Fruit fly (Drosophila melanogaster) whole organism, embryonic: ENCODE data around the gene CG13465.
A peak's percentile ranks its signal among the peaks of the same experiment; 100 is the strongest.

Source experiments
- B-H1 ChIP-seq: fragments of 200-800 bp; sonication (Bioruptor generic); IDR thresholded peaks from 3 replicates; pipeline ENCODE4 v1.3.6; 2022; ENCODE audit warnings: missing biosample characterization, missing genetic modification characterization
- B-H2 ChIP-seq: fragments of 200-800 bp; sonication (Bioruptor generic); optimal IDR thresholded peaks from 2 replicates; lab custom pipeline; 2018; ENCODE audit warnings: missing biosample characterization, mild to moderate bottlenecking, missing genetic modification characterization
- Bgb ChIP-seq: fragments of 200-800 bp; sonication (Bioruptor generic); IDR thresholded peaks from 2 replicates; pipeline ENCODE4 v1.3.6; 2022; ENCODE audit warnings: missing biosample characterization, missing genetic modification characterization; ENCODE audit not compliant: partially characterized antibody
- CG10209 ChIP-seq: fragments of 200-800 bp; sonication (Bioruptor generic); optimal IDR thresholded peaks from 3 replicates; lab custom pipeline; 2017; ENCODE audit warnings: missing biosample characterization, mild to moderate bottlenecking, missing genetic modification characterization, missing genetic modification reagents
- CG1024 ChIP-seq: fragments of 200-800 bp; sonication (Bioruptor generic); IDR thresholded peaks from 2 replicates; pipeline ENCODE4 v1.3.6; 2022; ENCODE audit warnings: missing biosample characterization, missing genetic modification characterization
- CG10543 ChIP-seq: fragments of 200-800 bp; sonication (Bioruptor generic); optimal IDR thresholded peaks from 3 replicates; lab custom pipeline; 2017; ENCODE audit warnings: missing biosample characterization, mild to moderate bottlenecking, missing genetic modification characterization, moderate library complexity
- CG12104 ChIP-seq: fragments of 200-800 bp; sonication (Bioruptor generic); optimal IDR thresholded peaks from 3 replicates; lab custom pipeline; 2016; ENCODE audit warnings: missing biosample characterization, missing genetic modification characterization
- CG12155 ChIP-seq: fragments of 200-800 bp; sonication (Bioruptor generic); optimal IDR thresholded peaks from 3 replicates; lab custom pipeline; 2016; ENCODE audit warnings: missing biosample characterization, missing genetic modification characterization
- CG14050 ChIP-seq: fragments of 200-800 bp; sonication (Bioruptor generic); IDR thresholded peaks from 3 replicates; pipeline ENCODE4 v1.3.6; 2022; ENCODE audit warnings: missing biosample characterization, missing genetic modification characterization
- CG15269 ChIP-seq: fragments of 200-800 bp; sonication (Bioruptor generic); optimal IDR thresholded peaks from 2 replicates; lab custom pipeline; 2018; ENCODE audit warnings: missing biosample characterization, mild to moderate bottlenecking, missing genetic modification characterization, moderate library complexity
- CG15696 ChIP-seq: fragments of 200-800 bp; sonication (Bioruptor generic); optimal IDR thresholded peaks from 2 replicates; lab custom pipeline; 2019; ENCODE audit warnings: missing biosample characterization, mild to moderate bottlenecking, missing genetic modification characterization, moderate library complexity
- CG17361 ChIP-seq: fragments of 200-800 bp; sonication (Bioruptor generic); IDR thresholded peaks from 3 replicates; pipeline ENCODE4 v1.3.6; 2022; ENCODE audit warnings: missing biosample characterization, missing genetic modification characterization
- CG18011 ChIP-seq: fragments of 200-800 bp; sonication (Bioruptor generic); optimal IDR thresholded peaks from 2 replicates; lab custom pipeline; 2017; ENCODE audit warnings: missing biosample characterization, missing genetic modification characterization, mild to moderate bottlenecking, moderate library complexity, missing genotype
- CG2199 ChIP-seq: fragments of 200-800 bp; sonication (Bioruptor generic); IDR thresholded peaks from 3 replicates; pipeline ENCODE4 v1.3.6; 2022; ENCODE audit warnings: missing biosample characterization, missing genetic modification characterization
- CG4854 ChIP-seq: fragments of 200-800 bp; sonication (Bioruptor generic); optimal IDR thresholded peaks from 2 replicates; lab custom pipeline; 2016; ENCODE audit warnings: missing biosample characterization, missing genetic modification characterization, inconsistent platforms
- CG5180 ChIP-seq: fragments of 200-800 bp; sonication (Bioruptor generic); optimal IDR thresholded peaks from 3 replicates; lab custom pipeline; 2017; ENCODE audit warnings: missing biosample characterization, missing genetic modification characterization, mild to moderate bottlenecking, moderate library complexity, missing genetic modification reagents
- CG8924 ChIP-seq: fragments of 200-800 bp; optimal IDR thresholded peaks from 3 replicates; lab custom pipeline; 2019; ENCODE audit warnings: missing biosample characterization, mild to moderate bottlenecking, missing genetic modification characterization, moderate library complexity
- D ChIP-seq, 2 experiments: fragments of 200-800 bp in 1 of 2; fragments of >200 bp in 1 of 2; sonication (Bioruptor generic) in 1 of 2; optimal IDR thresholded peaks; 2 replicates in 1 of 2; 3 replicates in 1 of 2; lab custom pipeline; 2017; ENCODE audit warnings: mild to moderate bottlenecking in 1 of 2, missing biosample characterization in 1 of 2, missing genetic modification characterization in 1 of 2, missing genetic modification reagents in 1 of 2
- Dref ChIP-seq: fragments of 200-800 bp; sonication (Bioruptor generic); IDR thresholded peaks from 2 replicates; pipeline ENCODE4 v1.3.6; 2022; ENCODE audit warnings: missing biosample characterization, missing genetic modification characterization
- E2f2 ChIP-seq: fragments of 200-800 bp; sonication (Bioruptor generic); IDR thresholded peaks from 2 replicates; pipeline ENCODE4 v1.3.6; 2022; ENCODE audit warnings: missing biosample characterization, missing genetic modification characterization
- Ets65A ChIP-seq: fragments of 200-800 bp; sonication (Bioruptor generic); peaks from one replicate; lab custom pipeline; 2016; ENCODE audit warnings: missing biosample characterization, missing genetic modification characterization
- HLHmδ ChIP-seq: fragments of 200-800 bp; sonication (Bioruptor generic); optimal IDR thresholded peaks from 2 replicates; lab custom pipeline; 2018; ENCODE audit warnings: missing biosample characterization, mild to moderate bottlenecking, missing genetic modification characterization, moderate library complexity
- HmgD ChIP-seq: fragments of 200-800 bp; sonication (Bioruptor generic); optimal IDR thresholded peaks from 3 replicates; lab custom pipeline; 2016; ENCODE audit warnings: missing biosample characterization, missing genetic modification characterization
- Jarid2 ChIP-seq: fragments of 200-800 bp; sonication (Bioruptor generic); optimal IDR thresholded peaks from 3 replicates; lab custom pipeline; 2017; ENCODE audit warnings: mild to moderate bottlenecking, missing biosample characterization, missing genetic modification reagents, missing genetic modification characterization
- Kr ChIP-seq: fragments of 200-800 bp; sonication (Bioruptor generic); optimal IDR thresholded peaks from 2 replicates; lab custom pipeline; 2017; ENCODE audit warnings: missing biosample characterization, mild to moderate bottlenecking, missing genetic modification characterization
- Rfx ChIP-seq: fragments of 200-800 bp; sonication (Bioruptor generic); IDR thresholded peaks from 2 replicates; pipeline ENCODE4 v1.3.6; 2022; ENCODE audit warnings: missing biosample characterization, missing genetic modification characterization
- Ssrp ChIP-seq: fragments of 200-800 bp; sonication (Bioruptor generic); optimal IDR thresholded peaks from 2 replicates; lab custom pipeline; 2018; ENCODE audit warnings: missing biosample characterization, mild to moderate bottlenecking, missing genetic modification characterization, moderate library complexity
- Xrp1 ChIP-seq: fragments of 200-800 bp; sonication (Bioruptor generic); IDR thresholded peaks from 2 replicates; pipeline ENCODE4 v1.3.6; 2022; ENCODE audit warnings: missing biosample characterization, missing genetic modification characterization
- ac ChIP-seq: fragments of 200-800 bp; sonication (Bioruptor generic); optimal IDR thresholded peaks from 3 replicates; lab custom pipeline; 2017; ENCODE audit warnings: missing biosample characterization, mild to moderate bottlenecking, missing genetic modification characterization
- al ChIP-seq: fragments of 200-800 bp; sonication (Bioruptor generic); IDR thresholded peaks from 2 replicates; pipeline ENCODE4 v1.3.6; 2022; ENCODE audit warnings: missing biosample characterization, missing genetic modification characterization
- ap ChIP-seq: fragments of 200-800 bp; sonication (Bioruptor generic); IDR thresholded peaks from 2 replicates; pipeline ENCODE4 v1.3.6; 2022; ENCODE audit warnings: missing biosample characterization, missing genetic modification characterization
- chm ChIP-seq: fragments of 200-800 bp; sonication (Bioruptor generic); IDR thresholded peaks from 2 replicates; pipeline ENCODE4 v1.3.6; 2022; ENCODE audit warnings: missing biosample characterization, missing genetic modification characterization
- dysf ChIP-seq: fragments of 200-800 bp; sonication (Bioruptor generic); IDR thresholded peaks from 3 replicates; pipeline ENCODE4 v1.3.6; 2022; ENCODE audit warnings: missing biosample characterization, missing genetic modification characterization
- exex ChIP-seq: fragments of 200-800 bp; sonication (Bioruptor generic); optimal IDR thresholded peaks from 4 replicates; lab custom pipeline; 2018; ENCODE audit warnings: missing biosample characterization, mild to moderate bottlenecking, missing genetic modification characterization, moderate library complexity
- fd102C ChIP-seq: fragments of 200-800 bp; sonication (Bioruptor generic); optimal IDR thresholded peaks from 2 replicates; lab custom pipeline; 2018; ENCODE audit warnings: missing biosample characterization, mild to moderate bottlenecking, missing genetic modification characterization, moderate library complexity
- gsb-n ChIP-seq: fragments of 200-800 bp; sonication (Bioruptor generic); optimal IDR thresholded peaks from 3 replicates; lab custom pipeline; 2018; ENCODE audit warnings: missing biosample characterization, mild to moderate bottlenecking, missing genetic modification characterization
- lilli ChIP-seq: fragments of 200-800 bp; sonication (Bioruptor generic); optimal IDR thresholded peaks from 3 replicates; lab custom pipeline; 2016; ENCODE audit warnings: missing biosample characterization, missing genetic modification characterization
- org-1 ChIP-seq: fragments of 200-800 bp; sonication (Bioruptor generic); optimal IDR thresholded peaks from 2 replicates; lab custom pipeline; 2017; ENCODE audit warnings: missing biosample characterization, missing genetic modification characterization
- pita ChIP-seq: fragments of 200-800 bp; sonication (Bioruptor generic); optimal IDR thresholded peaks from 2 replicates; lab custom pipeline; 2017; ENCODE audit warnings: missing biosample characterization, mild to moderate bottlenecking, missing genetic modification characterization
- schlank ChIP-seq: fragments of 200-800 bp; sonication (Bioruptor generic); optimal IDR thresholded peaks from 2 replicates; lab custom pipeline; 2018; ENCODE audit warnings: missing biosample characterization, mild to moderate bottlenecking, missing genetic modification characterization
- sens ChIP-seq: fragments of 200-800 bp; sonication (Bioruptor generic); peaks from one replicate; lab custom pipeline; 2016; ENCODE audit warnings: missing biosample characterization, missing genetic modification characterization
- toy ChIP-seq: fragments of 200-800 bp; sonication (Bioruptor generic); IDR thresholded peaks from 2 replicates; pipeline ENCODE4 v1.3.6; 2022; ENCODE audit warnings: missing biosample characterization, missing genetic modification characterization
- trh ChIP-seq: fragments of 200-800 bp; sonication (Bioruptor generic); optimal IDR thresholded peaks from 2 replicates; lab custom pipeline; 2016; ENCODE audit warnings: missing biosample characterization, missing genetic modification characterization
- twi ChIP-seq: fragments of 200-800 bp; optimal IDR thresholded peaks from 2 replicates; lab custom pipeline; 2019; ENCODE audit warnings: missing biosample characterization, mild to moderate bottlenecking, missing genetic modification characterization, moderate library complexity
- tx ChIP-seq: fragments of 200-800 bp; sonication (Bioruptor generic); optimal IDR thresholded peaks from 2 replicates; lab custom pipeline; 2016; ENCODE audit warnings: missing biosample characterization, missing genetic modification characterization
- vfl ChIP-seq: fragments of 200-800 bp; sonication (Bioruptor generic); optimal IDR thresholded peaks from 2 replicates; lab custom pipeline; 2016; ENCODE audit warnings: missing biosample characterization, missing genetic modification characterization
- zfh1 ChIP-seq: fragments of 200-800 bp; sonication (Bioruptor generic); IDR thresholded peaks from 3 replicates; pipeline ENCODE4 v1.3.6; 2022; ENCODE audit warnings: missing biosample characterization, missing genetic modification characterization

The CG13465 gene

DNA sequence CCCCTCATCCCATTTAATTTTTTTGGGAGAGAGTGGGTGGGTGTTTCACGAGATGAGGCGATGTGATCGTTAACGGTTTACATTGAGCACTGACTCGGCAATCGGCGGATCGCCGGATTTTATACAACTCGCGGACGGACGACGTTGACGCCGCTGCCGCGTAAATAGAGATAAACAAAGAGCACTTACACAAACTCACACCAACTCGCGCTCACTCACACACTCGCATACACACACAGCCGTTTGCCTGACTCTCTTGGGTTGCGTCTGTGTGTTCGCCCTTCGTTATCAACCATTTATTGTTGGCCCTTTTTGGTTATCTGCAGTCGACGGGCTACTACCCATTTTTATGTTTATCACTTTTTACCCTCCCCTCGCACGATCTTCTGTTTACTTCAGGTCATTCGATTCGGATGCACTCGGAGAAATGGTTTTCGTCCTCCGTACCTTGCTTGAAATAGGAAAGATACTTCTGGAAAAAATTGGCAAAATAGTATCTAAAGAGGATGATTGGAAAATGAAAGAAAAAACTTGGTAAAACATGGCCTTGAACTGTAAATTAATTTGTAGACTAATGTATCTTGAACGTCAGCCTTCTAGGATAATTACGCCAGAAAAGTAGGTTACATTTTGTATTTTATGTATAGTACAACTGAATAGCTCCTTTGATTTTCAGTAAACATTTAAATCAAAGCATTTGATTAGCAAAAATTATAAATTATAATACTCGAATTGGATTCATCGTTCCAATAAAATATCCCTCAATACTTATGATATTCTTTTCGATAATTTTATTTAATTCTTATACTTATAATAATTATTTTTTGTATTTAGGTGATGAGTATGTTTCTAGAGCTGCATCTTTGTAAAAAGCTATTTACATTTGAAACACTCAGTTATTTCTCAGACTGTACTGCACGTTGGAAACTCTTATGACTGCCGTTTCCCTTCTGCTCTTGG is 33.7 kb upstream of the CG13465 start (continued):
- peak; percentile 42 for TF ChIP-seq CG8924 (tag; lab: Kevin White, UChicago)
- TF ChIP-seq gsb-n (tag; lab: Kevin White, UChicago), result no peak
- peak; percentile 18 for TF ChIP-seq CG15269 (tag; lab: Kevin White, UChicago)
- TF ChIP-seq CG10209 (GFP tag; lab: Kevin White, UChicago), result peak; percentile 2
- no peak for TF ChIP-seq vfl
- TF ChIP-seq ac, result no peak
- TF ChIP-seq HLHmδ (GFP tag; lab: Kevin White, UChicago), result peak; percentile 9
- no peak for TF ChIP-seq B-H2 (GFP tag; lab: Kevin White, UChicago)
- TF ChIP-seq CG5180 (GFP tag; lab: Kevin White, UChicago), result peak; percentile 10
- TF ChIP-seq CG10543 (GFP tag; lab: Kevin White, UChicago), result peak; percentile 81
- TF ChIP-seq org-1 (GFP tag; lab: Kevin White, UChicago), result peak; percentile 11
- TF ChIP-seq ap, result no peak
- no peak for TF ChIP-seq toy (GFP tag; lab: Robert Waterston, UW)
- peak; percentile 31 for TF ChIP-seq CG12104 (GFP tag; lab: Kevin White, UChicago)
- TF ChIP-seq Dref (GFP tag; lab: Robert Waterston, UW), result no peak

DNA sequence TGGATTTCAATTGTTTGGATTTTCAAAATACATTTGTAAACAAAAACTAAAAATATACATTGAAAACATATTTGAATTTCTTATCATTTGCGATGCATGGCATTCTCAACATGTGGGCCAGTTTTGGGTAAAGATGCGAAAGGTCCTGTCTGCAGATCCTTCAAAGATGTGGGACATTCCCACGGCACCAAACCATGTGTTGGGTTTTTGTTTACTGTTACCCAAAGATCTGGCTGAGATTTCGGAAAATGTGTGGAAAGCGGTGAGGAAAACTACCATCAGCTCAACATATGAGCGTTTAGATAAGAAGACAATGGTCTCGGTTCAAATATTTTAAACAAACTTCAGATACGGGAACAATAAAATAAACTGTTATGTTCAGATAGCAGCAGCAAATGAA is 31.9 kb upstream of the CG13465 start:
- TF ChIP-seq E2f2 (GFP tag; lab: Robert Waterston, UW) (no peak), CG17361 (GFP tag; lab: Robert Waterston, UW) (no peak), ap (no peak), toy (GFP tag; lab: Robert Waterston, UW) (no peak), Ets65A (peak; percentile 22), CG4854 (GFP tag; lab: Kevin White, UChicago) (no peak), CG14050 (GFP tag; lab: Robert Waterston, UW) (no peak), chm (GFP tag; lab: Robert Waterston, UW) (0 out of 2 replicates have a peak, but pooled peaks have one; percentile 57), fd102C (GFP tag; lab: Kevin White, UChicago) (peak; percentile 0), schlank (no peak), tx (GFP tag; lab: Kevin White, UChicago) (no peak), dysf (GFP tag; lab: Robert Waterston, UW) (no peak), B-H1 (GFP tag; lab: Robert Waterston, UW) (no peak), CG2199 (GFP tag; lab: Robert Waterston, UW) (peak; percentile 95), twi (peak; percentile 100), Jarid2 (GFP tag; lab: Kevin White, UChicago) (peak; percentile 15), sens (peak; percentile 17), CG15696 (peak; percentile 24), CG1024 (GFP tag; lab: Robert Waterston, UW) (no peak), CG18011 (GFP tag; lab: Kevin White, UChicago) (no peak), CG12155 (GFP tag; lab: Kevin White, UChicago) (no peak), Xrp1 (GFP tag; lab: Robert Waterston, UW) (0 out of 2 replicates have a peak, but pooled peaks have one; percentile 13)
- TF ChIP-seq, all 482 proteins: peak for 9

DNA sequence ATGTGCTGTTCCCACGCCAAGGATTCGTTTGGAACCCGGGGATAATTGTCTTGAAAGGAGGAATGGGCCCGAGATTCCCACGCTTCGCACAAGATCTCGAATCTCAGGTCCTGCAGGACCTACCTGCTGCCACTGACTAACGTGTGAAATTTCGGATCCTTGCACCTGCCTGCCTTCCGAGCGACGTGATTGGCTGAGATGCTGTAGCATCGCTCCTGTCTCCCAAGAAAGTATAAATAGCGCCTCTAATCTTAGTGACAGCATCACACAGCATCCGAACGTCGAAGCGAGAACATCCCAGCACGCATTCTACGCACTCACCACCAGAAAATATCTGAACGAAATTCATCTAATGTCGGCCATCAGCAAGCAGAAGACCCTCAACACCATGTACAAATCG is 30.8 kb upstream of the CG13465 start:
- TF ChIP-seq exex (tag; lab: Kevin White, UChicago) (no peak), pita (GFP tag; lab: Kevin White, UChicago) (no peak), HmgD (GFP tag; lab: Kevin White, UChicago) (no peak), twi (no peak), Rfx (GFP tag; lab: Robert Waterston, UW) (no peak), Bgb (no peak), lilli (GFP tag; lab: Kevin White, UChicago) (peak; percentile 12), Kr (GFP tag; lab: Kevin White, UChicago) (peak; percentile 8), D (optimal IDR thresholded peaks at IDR 0.05; lab: Kevin White, UChicago) (peak; percentile 92), D (GFP tag; optimal IDR thresholded peaks at IDR 0.05; lab: Kevin White, UChicago) (no peak), zfh1 (GFP tag; lab: Robert Waterston, UW) (peak; percentile 51; the same call in 1 of the 3 replicates), Ssrp (no peak), al (no peak), trh (GFP tag; lab: Kevin White, UChicago) (no peak)
